Fruit fly (Drosophila melanogaster): Measurements from ENCODE around the gene Hsp83.

Hsp83 gene

DNA sequence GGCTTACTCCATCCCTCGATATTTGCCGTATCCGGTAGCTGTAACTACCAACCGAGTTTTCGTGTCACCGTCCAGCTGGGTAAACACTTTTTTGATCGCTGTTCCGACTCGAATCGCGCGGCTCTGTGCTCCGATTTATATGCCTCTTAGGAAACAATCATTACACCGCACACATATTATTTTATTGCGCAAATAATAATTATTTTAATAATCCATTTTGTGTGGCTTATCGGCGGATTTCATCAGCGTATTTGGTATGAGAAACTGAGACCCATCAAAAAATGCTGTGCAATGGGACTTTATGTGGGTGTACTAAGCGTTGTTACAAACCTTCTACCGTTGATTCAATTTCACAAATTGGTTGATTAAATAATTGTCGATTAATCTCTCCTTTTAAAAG, 10.3 kb downstream of the Hsp83 start, which contains the start of gene CG32271:
CG32271 (minus strand) TSS at position 101 of the 400 bp plus-strand sequence.
- TF ChIP-seq Jra (GFP tag; optimal IDR thresholded peaks at IDR 0.05) = no peak
- TF ChIP-seq dsf (GFP tag; optimal IDR thresholded peaks at IDR 0.05; ENCODE audit: borderline replicate concordance) = no peak
- TF ChIP-seq rgr (GFP tag; optimal IDR thresholded peaks at IDR 0.05) = no peak
- TF ChIP-seq HLH106 (tag; optimal IDR thresholded peaks at IDR 0.05) = no peak
- TF ChIP-seq Hr78 (GFP tag; optimal IDR thresholded peaks at IDR 0.05) = no peak
- no peak for TF ChIP-seq woc (GFP tag; optimal IDR thresholded peaks at IDR 0.05)
- TF ChIP-seq N (GFP tag; optimal IDR thresholded peaks at IDR 0.05) = no peak
- TF ChIP-seq Dif (GFP tag; optimal IDR thresholded peaks at IDR 0.05; ENCODE audit: partially characterized antibody) = no peak
- TF ChIP-seq lola (GFP tag; optimal IDR thresholded peaks at IDR 0.05) = no peak
- TF ChIP-seq tai (GFP tag; optimal IDR thresholded peaks at IDR 0.05) = no peak
- TF ChIP-seq CG9705 (GFP tag; optimal IDR thresholded peaks at IDR 0.05) = no peak
- TF ChIP-seq OdsH (GFP tag; optimal IDR thresholded peaks at IDR 0.05) = no peak
- no peak for TF ChIP-seq psq (GFP tag; optimal IDR thresholded peaks at IDR 0.05)
- no peak for TF ChIP-seq Vsx2 (GFP tag; optimal IDR thresholded peaks at IDR 0.05; ENCODE audit: partially characterized antibody)
- TF ChIP-seq Abd-B (GFP tag; optimal IDR thresholded peaks at IDR 0.05) = no peak
- no peak for TF ChIP-seq dl (GFP tag; optimal IDR thresholded peaks at IDR 0.05; ENCODE audit: insufficient read depth in 1 of 2, partially characterized antibody in 2 of 2)
- TF ChIP-seq Hnf4 (GFP tag; optimal IDR thresholded peaks at IDR 0.05) = no peak
- TF ChIP-seq CrebA (GFP tag; optimal IDR thresholded peaks at IDR 0.05; ENCODE audit: borderline replicate concordance) = no peak

DNA sequence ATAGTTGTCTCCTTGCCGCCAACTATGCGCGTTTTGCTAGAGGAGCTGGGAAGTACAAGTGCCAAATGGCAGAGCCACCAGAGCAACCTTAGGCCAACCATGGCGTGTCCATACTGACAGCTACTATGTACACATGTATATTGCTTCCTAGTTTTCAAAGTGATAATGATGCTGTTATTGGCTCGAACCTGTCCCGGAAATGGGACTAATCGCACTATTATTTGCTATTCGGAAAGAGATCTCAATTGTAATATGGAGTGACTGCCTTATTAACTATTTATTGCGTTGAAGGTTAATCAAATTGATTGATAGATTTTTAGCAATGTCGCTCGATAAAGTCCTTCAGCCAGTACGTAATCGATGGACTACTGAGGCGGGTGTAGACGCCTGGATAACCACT, 11.6 kb downstream of the Hsp83 start, which contains the start of gene CG33159:
CG33159 (minus strand) TSS at position 101 of the 400 bp plus-strand sequence.
- TF ChIP-seq CG9705 (GFP tag; optimal IDR thresholded peaks at IDR 0.05) (no peak), Hr78 (GFP tag; optimal IDR thresholded peaks at IDR 0.05) (no peak), Hnf4 (GFP tag; optimal IDR thresholded peaks at IDR 0.05) (no peak), psq (GFP tag; optimal IDR thresholded peaks at IDR 0.05) (no peak), CG32264 (GFP tag; optimal IDR thresholded peaks at IDR 0.05) (no peak), foxo (GFP tag; optimal IDR thresholded peaks at IDR 0.05) (no peak), Dif (GFP tag; optimal IDR thresholded peaks at IDR 0.05; ENCODE audit: partially characterized antibody) (no peak), usp (GFP tag; optimal IDR thresholded peaks at IDR 0.05) (no peak), HLH106 (tag; optimal IDR thresholded peaks at IDR 0.05) (no peak), Rel (GFP tag; optimal IDR thresholded peaks at IDR 0.05) (no peak), Rel (tag; optimal IDR thresholded peaks at IDR 0.05) (no peak), N (GFP tag; optimal IDR thresholded peaks at IDR 0.05) (no peak)

DNA sequence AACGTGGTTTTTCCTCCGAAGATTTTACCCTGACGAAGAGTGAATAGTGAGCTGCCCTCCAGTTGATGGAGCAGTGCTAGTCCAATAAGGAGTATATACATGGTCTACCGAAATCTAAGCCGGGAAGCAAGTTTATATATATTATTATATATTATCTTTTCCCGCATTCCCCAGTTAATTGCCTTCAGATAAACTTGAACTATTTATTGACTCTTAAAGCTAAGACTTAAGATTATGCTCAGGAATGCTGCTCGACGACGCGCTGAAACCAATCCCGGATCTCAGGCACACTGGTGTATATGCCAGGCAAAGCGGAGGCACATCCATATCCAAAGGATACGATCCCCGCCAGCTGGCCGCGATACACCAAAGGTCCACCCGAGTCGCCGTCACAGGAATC, 12.6 kb downstream of the Hsp83 start, which contains the start of gene CG32277:
CG32277 (minus strand) TSS at position 101 of the 400 bp plus-strand sequence.
- no peak for TF ChIP-seq dsf (GFP tag; optimal IDR thresholded peaks at IDR 0.05; ENCODE audit: borderline replicate concordance)
- no peak for TF ChIP-seq sage (GFP tag; optimal IDR thresholded peaks at IDR 0.05)
- TF ChIP-seq OdsH (GFP tag; optimal IDR thresholded peaks at IDR 0.05) = no peak
- no peak for TF ChIP-seq tai (GFP tag; optimal IDR thresholded peaks at IDR 0.05)
- no peak for TF ChIP-seq brk (GFP tag; optimal IDR thresholded peaks at IDR 0.05)
- no peak for TF ChIP-seq Dif (GFP tag; optimal IDR thresholded peaks at IDR 0.05; ENCODE audit: partially characterized antibody)
- no peak for TF ChIP-seq GATAd (GFP tag; optimal IDR thresholded peaks at IDR 0.05)
- no peak for TF ChIP-seq Hr78 (GFP tag; optimal IDR thresholded peaks at IDR 0.05)
- TF ChIP-seq pan (optimal IDR thresholded peaks at IDR 0.05) = no peak
- TF ChIP-seq dl (GFP tag; optimal IDR thresholded peaks at IDR 0.05; ENCODE audit: insufficient read depth in 1 of 2, partially characterized antibody in 2 of 2) = no peak
- no peak for TF ChIP-seq jim (GFP tag; optimal IDR thresholded peaks at IDR 0.05)
- no peak for TF ChIP-seq foxo (GFP tag; optimal IDR thresholded peaks at IDR 0.05)
- TF ChIP-seq CG32264 (GFP tag; optimal IDR thresholded peaks at IDR 0.05) = no peak
- TF ChIP-seq h (GFP tag; optimal IDR thresholded peaks at IDR 0.05) = no peak
- TF ChIP-seq Mio (GFP tag; optimal IDR thresholded peaks at IDR 0.05) = no peak
- TF ChIP-seq dmrt93B (GFP tag; optimal IDR thresholded peaks at IDR 0.05) = no peak
- TF ChIP-seq CrebA (GFP tag; optimal IDR thresholded peaks at IDR 0.05; ENCODE audit: borderline replicate concordance) = no peak
- no peak for TF ChIP-seq Sp1 (GFP tag; optimal IDR thresholded peaks at IDR 0.05)

DNA sequence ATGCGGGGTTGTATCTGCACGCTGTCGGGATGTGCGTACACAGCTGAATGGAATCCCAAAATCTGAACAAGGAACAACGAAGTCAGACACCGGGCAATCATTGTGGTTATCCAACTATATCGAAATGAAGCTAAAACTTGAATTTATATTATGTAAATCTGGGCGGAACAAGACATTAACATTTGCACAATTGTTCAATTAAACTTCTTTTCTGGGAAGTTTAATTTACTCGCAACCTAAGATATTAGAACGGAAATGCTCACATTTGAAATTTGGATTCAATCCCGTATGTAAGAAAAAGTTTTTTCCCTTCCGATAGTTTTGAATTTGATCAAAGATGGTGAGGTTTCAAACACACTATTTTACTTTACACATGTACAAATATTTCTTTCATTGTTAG, 13.5 kb downstream of the Hsp83 start, which contains the start of gene CG33160:
CG33160 (minus strand) TSS at position 101 of the 400 bp plus-strand sequence.
- TF ChIP-seq psq (GFP tag; optimal IDR thresholded peaks at IDR 0.05) = no peak
- no peak for TF ChIP-seq h (GFP tag; optimal IDR thresholded peaks at IDR 0.05)
- no peak for TF ChIP-seq dl (GFP tag; optimal IDR thresholded peaks at IDR 0.05; ENCODE audit: insufficient read depth in 1 of 2, partially characterized antibody in 2 of 2)
- TF ChIP-seq CG32264 (GFP tag; optimal IDR thresholded peaks at IDR 0.05) = no peak
- no peak for TF ChIP-seq sv (GFP tag; optimal IDR thresholded peaks at IDR 0.05)
- no peak for TF ChIP-seq rgr (GFP tag; optimal IDR thresholded peaks at IDR 0.05)
- no peak for TF ChIP-seq pan (optimal IDR thresholded peaks at IDR 0.05)
- TF ChIP-seq dsf (GFP tag; optimal IDR thresholded peaks at IDR 0.05; ENCODE audit: borderline replicate concordance) = no peak
- no peak for TF ChIP-seq br (GFP tag; optimal IDR thresholded peaks at IDR 0.05)
- no peak for TF ChIP-seq Jra (GFP tag; optimal IDR thresholded peaks at IDR 0.05)
- no peak for TF ChIP-seq Hr78 (GFP tag; optimal IDR thresholded peaks at IDR 0.05)
- TF ChIP-seq brk (GFP tag; optimal IDR thresholded peaks at IDR 0.05) = no peak
- no peak for TF ChIP-seq Rel (GFP tag; optimal IDR thresholded peaks at IDR 0.05)
- no peak for TF ChIP-seq Rel (tag; optimal IDR thresholded peaks at IDR 0.05)
- no peak for TF ChIP-seq woc (GFP tag; optimal IDR thresholded peaks at IDR 0.05)
- no peak for TF ChIP-seq Vsx2 (GFP tag; optimal IDR thresholded peaks at IDR 0.05; ENCODE audit: partially characterized antibody)
- TF ChIP-seq usp (GFP tag; optimal IDR thresholded peaks at IDR 0.05) = no peak
- no peak for TF ChIP-seq jim (GFP tag; optimal IDR thresholded peaks at IDR 0.05)
- no peak for TF ChIP-seq dmrt93B (GFP tag; optimal IDR thresholded peaks at IDR 0.05)
